Worm (Caenorhabditis elegans): ENCODE measurements around the gene snpc-3.1.
"Not testable (repeated sequence)": the region's sequence is repeated elsewhere in the genome, so short reads cannot be mapped to it uniquely, and the experiment has no call there.

DNA sequence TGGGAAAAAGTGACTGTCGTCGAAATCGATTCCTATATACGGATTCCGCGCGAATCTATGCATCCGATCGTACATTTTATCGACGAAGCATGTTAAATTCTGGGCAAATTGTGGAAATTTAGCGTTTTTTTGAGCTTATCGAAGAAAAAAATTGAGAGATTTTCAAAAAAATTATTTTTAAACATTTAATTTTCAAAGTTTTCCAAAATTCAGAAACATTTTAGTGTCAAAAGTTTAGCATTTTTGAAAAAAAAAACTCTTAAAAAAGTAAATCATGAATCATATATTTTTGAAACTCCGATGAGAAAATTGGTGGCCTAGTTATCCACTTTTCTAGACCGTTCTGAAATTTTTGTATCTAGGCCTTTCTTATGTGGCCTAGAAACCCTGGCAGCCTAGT is 5.0 kb upstream of the snpc-3.1 start, which contains the start of gene B0273.115:
- TF ChIP-seq mls-2 (tag; optimal IDR thresholded peaks at IDR 0.05); unc-62 (GFP tag; optimal IDR thresholded peaks at IDR 0.05); drap-1 (GFP tag; optimal IDR thresholded peaks at IDR 0.05); nhr-12 (tag; optimal IDR thresholded peaks at IDR 0.05); lsy-2 (tag; optimal IDR thresholded peaks at IDR 0.05); blmp-1 (tag; optimal IDR thresholded peaks at IDR 0.05); unc-120 (tag; optimal IDR thresholded peaks at IDR 0.05; ENCODE audit: poor library complexity, severe bottlenecking); lin-13 (tag; optimal IDR thresholded peaks at IDR 0.05); pha-4 (tag; optimal IDR thresholded peaks at IDR 0.05); nhr-237 (tag; optimal IDR thresholded peaks at IDR 0.05); ztf-11 (tag; optimal IDR thresholded peaks at IDR 0.05): not testable (repeated sequence)
